Worm (Caenorhabditis elegans) whole organism, young adult: Measurements from ENCODE around the gene F07F6.1.

Experiments
- B0261.1 ChIP-seq: sonication (generic microtip); optimal IDR thresholded peaks from 2 replicates; lab custom pipeline; 2016; ENCODE audit warnings: mild to moderate bottlenecking, missing genetic modification characterization, moderate library complexity, missing compliant biosample characterization
- B0336.3 ChIP-seq: fragments of 200-800 bp; sonication (Bioruptor generic); IDR thresholded peaks from 2 replicates; pipeline ENCODE4 v1.3.6; 2022; ENCODE audit warnings: missing genetic modification characterization, missing compliant biosample characterization
- F33H1.4 ChIP-seq: fragments of 200-800 bp; sonication (Bioruptor generic); IDR thresholded peaks from 2 replicates; pipeline ENCODE4 v1.3.6; 2022; ENCODE audit warnings: missing genetic modification reagents, missing genetic modification characterization, missing compliant biosample characterization
- T07F8.4 ChIP-seq: sonication (generic microtip); optimal IDR thresholded peaks from 2 replicates; lab custom pipeline; 2016; ENCODE audit warnings: mild to moderate bottlenecking, missing genetic modification characterization, moderate library complexity, missing compliant biosample characterization
- Y95B8A.8 ChIP-seq: fragments of 200-800 bp; sonication (Bioruptor generic); IDR thresholded peaks from 2 replicates; pipeline ENCODE4 v1.3.6; 2022; ENCODE audit warnings: missing genetic modification reagents, missing genetic modification characterization, missing compliant biosample characterization
- ama-1 ChIP-seq, 3 experiments: fragments of 150-350 bp in 1 of 3; sonication (generic microtip) in 2 of 3; optimal IDR thresholded peaks; 2 replicates each; lab custom pipeline; 2014 to 2018; ENCODE audit warnings: missing biosample characterization in 2 of 3, missing genetic modification characterization in 2 of 3, missing genetic modification reagents in 2 of 3
- aptf-2 ChIP-seq: fragments of 200-800 bp; sonication (Bioruptor generic); conservative IDR thresholded peaks from 2 replicates; pipeline ENCODE4 v1.3.6; 2022; ENCODE audit warnings: missing genetic modification reagents, missing genetic modification characterization, missing compliant biosample characterization
- aptf-3 ChIP-seq: fragments of 200-800 bp; sonication (Bioruptor generic); IDR thresholded peaks from 2 replicates; pipeline ENCODE4 v1.3.6; 2022; ENCODE audit warnings: missing genetic modification characterization, missing compliant biosample characterization
- athp-1 ChIP-seq: sonication (generic microtip); optimal IDR thresholded peaks from 2 replicates; lab custom pipeline; 2017; ENCODE audit warnings: mild to moderate bottlenecking, missing genetic modification characterization, missing compliant biosample characterization
- attf-3 ChIP-seq: fragments of 200-800 bp; sonication (Bioruptor generic); conservative IDR thresholded peaks from 2 replicates; pipeline ENCODE4 v1.3.6; 2022; ENCODE audit warnings: missing genetic modification reagents, missing genetic modification characterization, missing compliant biosample characterization
- attf-5 ChIP-seq: fragments of 200-800 bp; sonication (Bioruptor generic); optimal IDR thresholded peaks from 2 replicates; lab custom pipeline; 2018; ENCODE audit warnings: mild to moderate bottlenecking, missing genetic modification characterization, missing compliant biosample characterization
- attf-6 ChIP-seq: fragments of 200-800 bp; sonication (Bioruptor generic); IDR thresholded peaks from 2 replicates; pipeline ENCODE4 v1.3.6; 2022; ENCODE audit warnings: missing genetic modification reagents, missing genetic modification characterization, missing compliant biosample characterization
- bed-1 ChIP-seq: fragments of 200-800 bp; sonication (Bioruptor generic); IDR thresholded peaks from 2 replicates; pipeline ENCODE4 v1.3.6; 2022; ENCODE audit warnings: missing genetic modification reagents, missing genetic modification characterization, missing compliant biosample characterization
- ccch-3 ChIP-seq: fragments of 200-800 bp; sonication (Bioruptor generic); optimal IDR thresholded peaks from 2 replicates; lab custom pipeline; 2018; ENCODE audit warnings: mild to moderate bottlenecking, missing genetic modification characterization, missing compliant biosample characterization
- ceh-40 ChIP-seq: fragments of 200-800 bp; sonication (Bioruptor generic); IDR thresholded peaks from 2 replicates; pipeline ENCODE4 v1.3.6; 2022; ENCODE audit warnings: missing genetic modification characterization, missing compliant biosample characterization
- chd-7 ChIP-seq: sonication (generic microtip); optimal IDR thresholded peaks from 2 replicates; lab custom pipeline; 2016; ENCODE audit warnings: mild to moderate bottlenecking, missing genetic modification characterization, moderate library complexity, missing compliant biosample characterization
- egl-44 ChIP-seq: fragments of 200-800 bp; sonication (Bioruptor generic); IDR thresholded peaks from 2 replicates; pipeline ENCODE4 v1.3.6; 2022; ENCODE audit warnings: missing genetic modification reagents, missing genetic modification characterization, missing compliant biosample characterization
- ets-4 ChIP-seq: fragments of 200-800 bp; sonication (Bioruptor generic); optimal IDR thresholded peaks from 2 replicates; lab custom pipeline; 2018; ENCODE audit warnings: mild to moderate bottlenecking, missing genetic modification characterization, missing compliant biosample characterization
- gei-17 ChIP-seq: fragments of 200-800 bp; sonication (Bioruptor generic); optimal IDR thresholded peaks from 2 replicates; lab custom pipeline; 2018; ENCODE audit warnings: mild to moderate bottlenecking, missing genetic modification characterization, missing compliant biosample characterization
- him-1 ChIP-seq: sonication (generic microtip); optimal IDR thresholded peaks from 2 replicates; lab custom pipeline; 2016; ENCODE audit warnings: missing genotype, missing genetic modification reagents, missing genetic modification characterization, missing compliant biosample characterization
- hlh-26 ChIP-seq: fragments of 200-800 bp; sonication (Bioruptor generic); conservative IDR thresholded peaks from 2 replicates; pipeline ENCODE4 v1.3.6; 2022; ENCODE audit warnings: missing genetic modification reagents, missing genetic modification characterization, missing compliant biosample characterization
- hmg-20 ChIP-seq: fragments of 200-800 bp; sonication (Bioruptor generic); IDR thresholded peaks from 2 replicates; pipeline ENCODE4 v1.3.6; 2022; ENCODE audit warnings: missing genetic modification reagents, missing genetic modification characterization, missing compliant biosample characterization
- hrde-1 ChIP-seq: sonication (generic microtip); optimal IDR thresholded peaks from 2 replicates; lab custom pipeline; 2016; ENCODE audit warnings: missing genetic modification characterization, mild to moderate bottlenecking, missing compliant biosample characterization, moderate library complexity, missing genotype, missing genetic modification reagents, borderline replicate concordance
- let-607 ChIP-seq, 2 experiments: fragments of 200-800 bp in 1 of 2; sonication (Bioruptor generic) in 1 of 2; sonication (generic microtip) in 1 of 2; optimal IDR thresholded peaks; 2 replicates each; lab custom pipeline; 2016 to 2018; ENCODE audit warnings: mild to moderate bottlenecking in 2 of 2, missing compliant biosample characterization in 2 of 2, missing genetic modification characterization in 2 of 2, moderate library complexity in 2 of 2, missing genotype in 1 of 2
- lin-40 ChIP-seq: sonication (generic microtip); optimal IDR thresholded peaks from 2 replicates; lab custom pipeline; 2016; ENCODE audit warnings: missing genetic modification characterization, mild to moderate bottlenecking, missing compliant biosample characterization, missing genotype, missing genetic modification reagents
- lin-54 ChIP-seq: fragments of 200-800 bp; sonication (Bioruptor generic); optimal IDR thresholded peaks from 2 replicates; lab custom pipeline; 2018; ENCODE audit warnings: mild to moderate bottlenecking, missing genetic modification characterization, missing compliant biosample characterization
- lsl-1 ChIP-seq: fragments of 200-800 bp; sonication (Bioruptor generic); optimal IDR thresholded peaks from 2 replicates; lab custom pipeline; 2018; ENCODE audit warnings: mild to moderate bottlenecking, missing genetic modification characterization, moderate library complexity, missing compliant biosample characterization
- madf-6 ChIP-seq: fragments of 200-800 bp; sonication (Bioruptor generic); IDR thresholded peaks from 2 replicates; pipeline ENCODE4 v1.3.6; 2022; ENCODE audit warnings: missing genetic modification reagents, missing genetic modification characterization, missing compliant biosample characterization
- madf-8 ChIP-seq: fragments of 200-800 bp; sonication (Bioruptor generic); conservative IDR thresholded peaks from 2 replicates; pipeline ENCODE4 v1.3.6; 2022; ENCODE audit warnings: missing genetic modification reagents, missing genetic modification characterization, missing compliant biosample characterization
- mcd-1 ChIP-seq: fragments of 200-800 bp; sonication (Bioruptor generic); IDR thresholded peaks from 2 replicates; pipeline ENCODE4 v1.3.6; 2022; ENCODE audit warnings: missing genetic modification reagents, missing genetic modification characterization, missing compliant biosample characterization
- mes-4 ChIP-seq: sonication (generic microtip); optimal IDR thresholded peaks from 2 replicates; lab custom pipeline; 2016; ENCODE audit warnings: missing genotype, missing genetic modification characterization, missing compliant biosample characterization
- mxl-1 ChIP-seq: sonication (generic microtip); optimal IDR thresholded peaks from 2 replicates; lab custom pipeline; 2016; ENCODE audit warnings: missing genetic modification characterization, missing compliant biosample characterization
- nfya-1 ChIP-seq: sonication (generic microtip); optimal IDR thresholded peaks from 2 replicates; lab custom pipeline; 2017; ENCODE audit warnings: antibody characterized with exemption, missing compliant biosample characterization, missing genetic modification characterization, borderline replicate concordance; ENCODE audit not compliant: insufficient read depth
- nfya-2 ChIP-seq: fragments of 200-800 bp; sonication (Bioruptor generic); IDR thresholded peaks from 2 replicates; pipeline ENCODE4 v1.3.6; 2022; ENCODE audit warnings: missing genetic modification reagents, missing genetic modification characterization, missing compliant biosample characterization
- rec-8 ChIP-seq, 2 experiments: sonication (generic microtip); optimal IDR thresholded peaks; 2 replicates each; lab custom pipeline; 2016; ENCODE audit warnings: mild to moderate bottlenecking in 2 of 2, missing genetic modification characterization in 2 of 2, missing genetic modification reagents in 2 of 2, missing genotype in 2 of 2, missing biosample characterization in 1 of 2, missing compliant biosample characterization in 1 of 2, moderate library complexity in 1 of 2
- repo-1 ChIP-seq: sonication (generic microtip); optimal IDR thresholded peaks from 2 replicates; lab custom pipeline; 2017; ENCODE audit warnings: mild to moderate bottlenecking, missing genetic modification characterization, missing compliant biosample characterization
- snpc-4 ChIP-seq, 5 experiments: fragments of 150-350 bp in 1 of 5; sonication (generic microtip) in 4 of 5; optimal IDR thresholded peaks; 2 replicates each; lab custom pipeline; 2014 to 2018; ENCODE audit warnings: missing genetic modification characterization in 5 of 5, missing biosample characterization in 3 of 5, antibody characterized with exemption in 2 of 5, mild to moderate bottlenecking in 2 of 5, missing compliant biosample characterization in 2 of 5, missing genotype in 2 of 5, moderate library complexity in 2 of 5, missing genetic modification reagents in 1 of 5
- xnd-1 ChIP-seq: sonication (generic microtip); optimal IDR thresholded peaks from 2 replicates; lab custom pipeline; 2016; ENCODE audit warnings: missing genotype, missing genetic modification reagents, missing genetic modification characterization, missing compliant biosample characterization
- zfh-2 ChIP-seq: fragments of 200-800 bp; sonication (Bioruptor generic); conservative IDR thresholded peaks from 2 replicates; pipeline ENCODE4 v1.3.6; 2022; ENCODE audit warnings: missing genetic modification reagents, missing genetic modification characterization, missing compliant biosample characterization
- zim-3 ChIP-seq: sonication (generic microtip); optimal IDR thresholded peaks from 2 replicates; lab custom pipeline; 2017; ENCODE audit warnings: mild to moderate bottlenecking, missing genetic modification characterization, moderate library complexity, missing compliant biosample characterization
- ztf-18 ChIP-seq: sonication (generic microtip); optimal IDR thresholded peaks from 2 replicates; lab custom pipeline; 2016; ENCODE audit warnings: missing genotype, mild to moderate bottlenecking, missing genetic modification characterization, missing compliant biosample characterization
- ztf-28 ChIP-seq: fragments of 200-800 bp; sonication (Bioruptor generic); IDR thresholded peaks from 2 replicates; pipeline ENCODE4 v1.3.6; 2022; ENCODE audit warnings: missing genetic modification reagents, missing genetic modification characterization, missing compliant biosample characterization
- ztf-3 ChIP-seq: fragments of 200-800 bp; sonication (Bioruptor generic); optimal IDR thresholded peaks from 2 replicates; lab custom pipeline; 2018; ENCODE audit warnings: mild to moderate bottlenecking, missing genetic modification characterization, missing compliant biosample characterization
- ztf-6 ChIP-seq: fragments of 200-800 bp; sonication (Bioruptor generic); IDR thresholded peaks from 2 replicates; pipeline ENCODE4 v1.3.6; 2022; ENCODE audit warnings: missing genetic modification reagents, missing genetic modification characterization, missing compliant biosample characterization

The F07F6.1 gene

DNA sequence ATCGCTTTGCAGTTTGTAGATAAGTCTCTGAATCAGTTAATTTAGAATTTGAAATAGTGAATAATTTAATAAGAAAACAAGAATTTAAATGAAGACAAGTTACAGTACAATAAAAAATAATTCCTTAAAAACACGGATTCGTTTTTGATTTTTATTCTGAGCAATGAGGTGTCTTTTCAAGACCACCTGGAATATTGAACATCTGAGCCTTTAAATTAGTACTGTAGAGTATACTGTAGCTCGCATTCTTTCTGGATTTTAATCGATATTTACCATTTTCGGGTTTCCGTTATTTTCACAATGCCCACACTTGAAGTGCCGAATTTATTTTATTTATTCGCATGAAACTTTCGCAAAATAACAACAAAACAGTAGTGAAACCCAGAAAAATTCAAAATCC lies 13.9 kb upstream of the F07F6.1 start, which contains the start of gene F07F6.7:
F07F6.7 (minus strand) TSS at position 27 of the 400 bp plus-strand sequence.
- TF ChIP-seq madf-8 (GFP tag; lab: Robert Waterston, UW) = peak; percentile 49
- TF ChIP-seq him-1 (tag; lab: Kevin White, UChicago) = peak; percentile 15
- TF ChIP-seq lsl-1 = peak; percentile 93
- peak; percentile 76 for TF ChIP-seq F33H1.4 (GFP tag; lab: Robert Waterston, UW)
- no peak for TF ChIP-seq chd-7 (tag; lab: Kevin White, UChicago)
- TF ChIP-seq snpc-4 (GFP tag; optimal IDR thresholded peaks at IDR 0.05; lab: Kevin White, UChicago) = no peak
- TF ChIP-seq snpc-4 (tag; optimal IDR thresholded peaks at IDR 0.05; lab: Kevin White, UChicago) = peak in 1 of 4 experiments; percentile 14
- TF ChIP-seq ztf-18 (tag; lab: Kevin White, UChicago) = no peak
- peak; percentile 85 for TF ChIP-seq madf-6
- TF ChIP-seq xnd-1 (tag; lab: Kevin White, UChicago) = peak; percentile 67
- peak; percentile 24 for TF ChIP-seq lin-54 (GFP tag; lab: Kevin White, UChicago)
- TF ChIP-seq zfh-2 = no peak
- TF ChIP-seq mcd-1 (GFP tag; lab: Robert Waterston, UW) = peak; percentile 20; the same call in 1 of the 2 replicates

DNA sequence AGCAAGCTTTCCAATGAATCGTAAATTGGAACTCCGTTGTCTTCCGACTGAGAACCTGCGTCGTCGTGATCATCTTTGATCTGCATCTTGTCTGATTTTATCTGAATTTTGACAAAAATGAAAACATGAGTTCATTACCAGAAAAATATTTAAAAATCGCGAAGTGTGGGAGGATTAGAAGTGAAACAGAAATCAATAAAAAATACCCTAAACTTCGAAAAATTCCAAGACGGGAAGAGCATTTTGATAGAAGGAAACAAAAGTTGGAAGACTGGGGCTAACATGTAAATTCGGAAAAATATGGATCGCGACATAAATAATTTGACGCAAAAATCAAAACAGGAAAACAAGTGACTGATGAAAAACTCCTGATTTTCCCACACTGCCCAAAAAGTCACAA lies 12.1 kb upstream of the F07F6.1 start, which contains the start of gene F07F6.8:
F07F6.8 (minus strand) TSS at position 101 of the 400 bp plus-strand sequence.
- TF ChIP-seq madf-6 = 0 out of 2 replicates have a peak, but pooled peaks have one; percentile 14
- TF ChIP-seq repo-1 (tag; lab: Kevin White, UChicago) = peak; percentile 16
- TF ChIP-seq mxl-1 (tag; lab: Kevin White, UChicago) = peak; percentile 6
- TF ChIP-seq ztf-3 (GFP tag; lab: Kevin White, UChicago) = no peak
- TF ChIP-seq B0336.3 (GFP tag; lab: Robert Waterston, UW) = no peak
- no peak for TF ChIP-seq T07F8.4 (tag; lab: Kevin White, UChicago)

DNA sequence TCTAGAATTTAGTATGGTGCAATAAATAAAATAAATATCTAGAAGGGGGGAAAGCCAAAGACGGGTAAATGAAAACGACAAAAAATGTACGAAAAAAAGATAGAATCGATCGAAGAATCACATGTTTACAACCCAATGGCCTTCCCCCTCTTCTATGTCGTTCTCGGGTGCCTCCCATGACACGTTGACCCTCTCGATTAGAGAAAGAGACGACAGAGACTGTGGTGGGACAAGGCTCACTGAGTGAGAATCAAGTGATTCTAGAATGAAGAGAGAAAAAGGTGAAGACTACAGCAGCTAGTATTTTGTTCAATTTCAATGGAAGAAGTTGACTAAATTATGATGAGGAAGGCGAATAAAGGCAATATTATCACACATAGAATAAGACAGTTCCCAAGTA lies 11.6 kb upstream of the F07F6.1 start:
- no peak for TF ChIP-seq rec-8 (tag; optimal IDR thresholded peaks at IDR 0.05; lab: Kevin White, UChicago)
- TF ChIP-seq attf-5 = peak; percentile 74
- no peak for TF ChIP-seq ceh-40 (GFP tag; lab: Robert Waterston, UW)
- TF ChIP-seq him-1 (tag; lab: Kevin White, UChicago) = no peak
- TF ChIP-seq mcd-1 (GFP tag; lab: Robert Waterston, UW) = peak; percentile 51
- no peak for TF ChIP-seq Y95B8A.8 (GFP tag; lab: Robert Waterston, UW)
- TF ChIP-seq attf-6 (GFP tag; lab: Robert Waterston, UW) = no peak
- TF ChIP-seq hrde-1 (tag; lab: Kevin White, UChicago) = no peak
- TF ChIP-seq mes-4 = no peak
- TF ChIP-seq ets-4 (GFP tag; lab: Kevin White, UChicago) = peak; percentile 13
- no peak for TF ChIP-seq B0261.1 (tag; lab: Kevin White, UChicago)
- TF ChIP-seq athp-1 (tag; lab: Kevin White, UChicago) = no peak
- TF ChIP-seq let-607 (tag; optimal IDR thresholded peaks at IDR 0.05; lab: Kevin White, UChicago) = peak in 1 of 2 experiments; percentile 32
- TF ChIP-seq ztf-6 (GFP tag; lab: Robert Waterston, UW) = no peak
- TF ChIP-seq hlh-26 (GFP tag; lab: Robert Waterston, UW) = no peak
- no peak for TF ChIP-seq bed-1 (GFP tag; lab: Robert Waterston, UW)
- no peak for TF ChIP-seq zim-3
- TF ChIP-seq ccch-3 = no peak
- TF ChIP-seq nfya-1 (tag; lab: Kevin White, UChicago) = no peak
- no peak for TF ChIP-seq egl-44 (GFP tag; lab: Robert Waterston, UW)
- no peak for TF ChIP-seq ztf-28 (GFP tag; lab: Robert Waterston, UW)
- no peak for TF ChIP-seq gei-17 (GFP tag; lab: Kevin White, UChicago)
- peak; percentile 15 for TF ChIP-seq lin-40 (tag; lab: Kevin White, UChicago)
- TF ChIP-seq attf-3 (GFP tag; lab: Robert Waterston, UW) = no peak
- no peak for TF ChIP-seq ama-1 (optimal IDR thresholded peaks at IDR 0.05; lab: Kevin White, UChicago)
- TF ChIP-seq ama-1 (GFP tag; optimal IDR thresholded peaks at IDR 0.05; lab: Kevin White, UChicago) = no peak
- TF ChIP-seq nfya-2 (GFP tag; lab: Robert Waterston, UW) = no peak
- TF ChIP-seq ztf-18 (tag; lab: Kevin White, UChicago) = no peak
- TF ChIP-seq aptf-2 = no peak
- no peak for TF ChIP-seq aptf-3 (GFP tag; lab: Robert Waterston, UW)
- TF ChIP-seq hmg-20 (GFP tag; lab: Robert Waterston, UW) = no peak
